Fruit fly (Drosophila melanogaster): Measurements from ENCODE around the gene Myc.

Myc gene

DNA sequence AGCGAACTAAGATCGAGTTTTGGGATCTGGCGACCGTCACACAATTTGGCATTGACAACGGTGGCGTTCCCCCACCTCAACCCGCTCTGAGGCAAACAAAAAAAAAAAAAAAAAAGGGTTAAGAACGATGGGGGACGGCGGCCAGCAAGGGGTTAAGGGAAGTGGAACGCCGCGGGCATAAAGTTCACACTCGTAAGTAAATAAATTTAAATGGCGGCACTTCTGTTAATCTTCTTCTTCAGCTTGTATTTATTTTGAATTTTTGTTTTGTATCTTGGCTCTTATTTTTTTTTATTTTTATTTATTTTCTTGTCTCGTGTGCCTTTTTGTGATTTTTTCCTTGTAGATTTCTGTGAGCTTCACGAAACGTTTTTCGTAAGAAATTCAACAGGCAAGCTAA, 39.9 kb downstream of the Myc start:
- TF ChIP-seq nom (GFP tag; optimal IDR thresholded peaks at IDR 0.05) (peak; percentile 58), Lpt (GFP tag; optimal IDR thresholded peaks at IDR 0.05) (no peak), ash1 (GFP tag; optimal IDR thresholded peaks at IDR 0.05) (no peak), CG13775 (GFP tag; optimal IDR thresholded peaks at IDR 0.05) (no peak), ara (GFP tag; IDR thresholded peaks at IDR 0.05) (no peak), fru (optimal IDR thresholded peaks at IDR 0.05) (no peak), ato (GFP tag; IDR thresholded peaks at IDR 0.05; ENCODE audit: partially characterized antibody) (no peak), CG1602 (GFP tag; optimal IDR thresholded peaks at IDR 0.05) (no peak)

DNA sequence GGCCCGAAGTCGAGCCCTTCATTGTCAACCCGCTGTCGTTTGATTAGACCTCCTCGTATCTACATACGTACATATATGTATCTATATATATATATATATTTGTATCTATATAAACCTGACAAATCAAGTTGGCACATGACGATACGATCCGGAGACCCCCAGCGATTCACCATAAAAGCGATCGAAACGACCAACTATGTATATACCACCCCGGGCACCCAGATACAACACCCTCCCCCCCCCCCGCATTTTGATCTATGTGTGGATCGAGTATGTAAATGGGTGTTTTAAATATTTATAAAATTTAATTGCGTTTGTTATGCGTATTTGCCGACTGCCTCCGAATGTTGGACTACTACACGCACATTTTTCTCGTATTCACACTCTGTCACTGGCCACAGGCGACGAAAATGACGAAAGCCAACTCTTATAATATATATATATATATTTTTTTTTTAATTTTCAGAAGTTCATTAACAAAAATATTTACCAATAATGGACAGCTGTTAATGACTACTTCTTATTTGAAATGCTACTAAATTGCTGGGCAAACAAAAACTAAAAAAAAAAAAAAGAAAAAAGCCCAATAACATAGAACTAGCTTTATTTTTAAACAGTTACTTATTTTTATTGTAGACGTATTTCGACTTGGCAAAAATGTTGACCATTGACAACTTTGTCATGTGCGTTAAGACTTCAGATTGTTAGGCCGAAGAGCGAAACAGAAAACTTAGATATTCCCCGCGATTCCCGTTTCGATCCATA, 41.2 kb downstream of the Myc start:
- TF ChIP-seq tgo (GFP tag; IDR thresholded peaks at IDR 0.05) (peak; percentile 65), CG14050 (GFP tag; IDR thresholded peaks at IDR 0.05) (peak; percentile 32; the same call in 2 of the 3 replicates), CG10543 (GFP tag; optimal IDR thresholded peaks at IDR 0.05) (peak; percentile 11), D (optimal IDR thresholded peaks at IDR 0.05) (no peak), D (GFP tag; optimal IDR thresholded peaks at IDR 0.05) (peak; percentile 38), so (GFP tag; IDR thresholded peaks at IDR 0.05) (no peak; the same call in 2 of the 3 replicates), exex (tag; optimal IDR thresholded peaks at IDR 0.05) (peak; percentile 29), Hsf (GFP tag; optimal IDR thresholded peaks at IDR 0.05) (peak; percentile 30), bsh (GFP tag; optimal IDR thresholded peaks at IDR 0.05) (peak in 1 of 2 experiments; percentile 72), E2f1 (GFP tag; IDR thresholded peaks at IDR 0.05) (peak; percentile 42; the same call in 1 of the 2 replicates), CG17186 (GFP tag; optimal IDR thresholded peaks at IDR 0.05) (no peak), Poxn (GFP tag; IDR thresholded peaks at IDR 0.05) (no peak), salm (tag; optimal IDR thresholded peaks at IDR 0.05) (peak; percentile 51), Hmr (GFP tag; optimal IDR thresholded peaks at IDR 0.05) (peak; percentile 79), hbn (GFP tag; IDR thresholded peaks at IDR 0.05; ENCODE audit: partially characterized antibody) (no peak), gsb-n (tag; optimal IDR thresholded peaks at IDR 0.05) (peak; percentile 42), Deaf1 (tag; optimal IDR thresholded peaks at IDR 0.05) (peak; percentile 29), CG2889 (GFP tag; IDR thresholded peaks at IDR 0.05) (peak; percentile 39; the same call in 1 of the 3 replicates), Dfd (GFP tag; optimal IDR thresholded peaks at IDR 0.05) (no peak), slbo (GFP tag; IDR thresholded peaks at IDR 0.05) (peak; percentile 68), odd (GFP tag; optimal IDR thresholded peaks at IDR 0.05) (peak; percentile 49), CG13287 (GFP tag; IDR thresholded peaks at IDR 0.05; ENCODE audit: partially characterized antibody) (no peak), CG18476 (GFP tag; optimal IDR thresholded peaks at IDR 0.05) (peak; percentile 26), luna (GFP tag; optimal IDR thresholded peaks at IDR 0.05) (no peak), insv (GFP tag; optimal IDR thresholded peaks at IDR 0.05) (no peak), CG2202 (tag; optimal IDR thresholded peaks at IDR 0.05) (peak; percentile 4), lab (GFP tag; optimal IDR thresholded peaks at IDR 0.05) (peak; percentile 80), Nf-YB (GFP tag; optimal IDR thresholded peaks at IDR 0.05) (peak; percentile 27), ab (GFP tag; optimal IDR thresholded peaks at IDR 0.05) (no peak), Sry-δ (GFP tag; optimal IDR thresholded peaks at IDR 0.05) (no peak), Sry-β (GFP tag; optimal IDR thresholded peaks at IDR 0.05) (no peak), CG4404 (GFP tag; IDR thresholded peaks at IDR 0.05) (peak; percentile 39; the same call in 1 of the 2 replicates), fd102C (GFP tag; optimal IDR thresholded peaks at IDR 0.05) (no peak), wdn (GFP tag; IDR thresholded peaks at IDR 0.05) (0 out of 2 replicates have a peak, but pooled peaks have one; percentile 30), tin (GFP tag; optimal IDR thresholded peaks at IDR 0.05) (peak; percentile 24), Atf-2 (GFP tag; optimal IDR thresholded peaks at IDR 0.05) (no peak), CG33213 (GFP tag; optimal IDR thresholded peaks at IDR 0.05) (no peak), CG6175 (GFP tag; IDR thresholded peaks at IDR 0.05) (no peak), lilli (GFP tag; optimal IDR thresholded peaks at IDR 0.05) (peak; percentile 61), Fer2 (tag; optimal IDR thresholded peaks at IDR 0.05) (peak; percentile 35), repo (GFP tag; optimal IDR thresholded peaks at IDR 0.05) (no peak)
